Fruit fly (Drosophila melanogaster) S2 (cell line): Measurements from ENCODE around the gene CG13992.

Experiments
- CG8478 ChIP-seq: fragments of >200 bp; optimal IDR thresholded peaks from 2 replicates; lab custom pipeline; 2018
- CTCF ChIP-seq, 2 experiments: fragments of >200 bp; optimal IDR thresholded peaks; 2 replicates each; lab custom pipeline; 2018

- no peak for TF ChIP-seq CG8478 (lab: Kevin White, UChicago)
- no peak for TF ChIP-seq CTCF (optimal IDR thresholded peaks at IDR 0.05; lab: Kevin White, UChicago)
Observed at dm6 chr2L:5975601-5976000, 8.0 kb upstream of the CG13992 start.
